Fruit fly (Drosophila melanogaster): ENCODE measurements around the gene Cyp28a5.

Gene Cyp28a5

DNA sequence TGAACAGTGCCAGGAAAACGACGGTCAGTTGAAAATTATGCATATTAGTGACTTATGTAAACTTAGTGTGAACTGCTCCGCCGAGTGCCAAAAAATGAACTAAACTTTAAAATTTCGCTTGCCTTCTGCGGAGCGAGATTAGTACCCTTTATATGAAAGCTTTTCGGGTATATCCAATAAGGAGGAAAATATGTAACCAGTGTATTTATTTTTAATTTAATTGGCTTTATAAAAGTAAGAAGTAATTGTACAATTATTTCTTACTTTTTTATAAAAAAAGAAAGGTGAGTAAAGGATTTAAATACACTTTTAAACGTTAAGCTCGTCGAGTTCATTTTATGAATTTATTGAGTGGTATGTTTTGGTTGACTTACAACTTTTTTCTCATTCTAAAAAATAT is 4.3 kb upstream of the Cyp28a5 start, which contains the start of gene He:
Gene He, minus strand, starts transcription at position 101 of the 400 bp plus-strand sequence.
- no peak for TF ChIP-seq Mrtf (GFP tag; IDR thresholded peaks at IDR 0.05)
- no peak for TF ChIP-seq CG8281 (tag; optimal IDR thresholded peaks at IDR 0.05)
- TF ChIP-seq Hsf (GFP tag; optimal IDR thresholded peaks at IDR 0.05), result no peak

DNA sequence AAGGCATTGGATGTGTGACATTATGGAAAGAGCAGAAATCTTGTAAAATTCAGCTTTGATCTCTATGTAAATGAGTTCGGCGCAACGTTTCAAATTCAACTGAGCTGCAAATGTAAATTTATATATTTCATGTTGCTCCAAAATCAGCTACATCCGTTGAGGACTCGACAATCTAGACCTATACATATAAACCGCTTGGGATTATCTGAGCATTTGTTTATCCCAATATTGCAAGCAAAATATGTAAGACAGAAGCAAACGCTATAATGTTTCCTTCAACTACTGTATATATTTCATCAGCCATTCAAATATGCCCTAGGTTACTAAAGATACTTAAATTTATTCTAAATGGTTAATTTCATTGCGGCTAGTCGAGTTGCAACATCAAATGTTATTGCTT is 433 bp upstream of the Cyp28a5 start, which contains the start of gene NimC1:
Gene NimC1, minus strand, starts transcription at position 101 of the 400 bp plus-strand sequence.
- TF ChIP-seq CG7839 (tag; optimal IDR thresholded peaks at IDR 0.05) (no peak), CG10209 (GFP tag; optimal IDR thresholded peaks at IDR 0.05) (no peak), sens (GFP tag) (peak; percentile 50), sd (tag; optimal IDR thresholded peaks at IDR 0.05) (no peak), GATAe (GFP tag; conservative IDR thresholded peaks at IDR 0.05) (no peak)

- no peak for TF ChIP-seq CG9797 (GFP tag; optimal IDR thresholded peaks at IDR 0.05)
- TF ChIP-seq Hr39 (optimal IDR thresholded peaks at IDR 0.05), result no peak
- no peak for TF ChIP-seq CG15479 (GFP tag; optimal IDR thresholded peaks at IDR 0.05)
- no peak for TF ChIP-seq Camta (GFP tag; optimal IDR thresholded peaks at IDR 0.05)
- TF ChIP-seq esg (GFP tag; conservative IDR thresholded peaks at IDR 0.05), result no peak
- TF ChIP-seq CG3163 (GFP tag; optimal IDR thresholded peaks at IDR 0.05), result no peak
- TF ChIP-seq Neu2 (GFP tag; optimal IDR thresholded peaks at IDR 0.05; ENCODE audit: borderline replicate concordance), result no peak
- TF ChIP-seq Hr51 (GFP tag; optimal IDR thresholded peaks at IDR 0.05), result no peak
- no peak for TF ChIP-seq fd96Cb (tag; optimal IDR thresholded peaks at IDR 0.05)
- TF ChIP-seq CG16813 (GFP tag; IDR thresholded peaks at IDR 0.05; ENCODE audit: partially characterized antibody), result no peak
- TF ChIP-seq hbn (GFP tag; IDR thresholded peaks at IDR 0.05; ENCODE audit: partially characterized antibody), result no peak
These were observed 2.7 kb downstream of the Cyp28a5 start, which contains the start of gene NimC2 for dm6 chr2L:13979826-13980225. Gene NimC2, plus strand, starts transcription at chr2L:13980126.

- TF ChIP-seq CG9932 (GFP tag; IDR thresholded peaks at IDR 0.05) (no peak), pros (GFP tag; optimal IDR thresholded peaks at IDR 0.05) (no peak), CG17912 (GFP tag; optimal IDR thresholded peaks at IDR 0.05) (no peak), bigmax (GFP tag; optimal IDR thresholded peaks at IDR 0.05) (no peak), Ets65A (GFP tag) (peak; percentile 92), Drgx (GFP tag; IDR thresholded peaks at IDR 0.05) (peak; percentile 68; the same call in 1 of the 2 replicates), CG30403 (GFP tag; optimal IDR thresholded peaks at IDR 0.05) (no peak), B-H1 (GFP tag; IDR thresholded peaks at IDR 0.05) (no peak), dimm (GFP tag; IDR thresholded peaks at IDR 0.05) (no peak), ro (GFP tag; IDR thresholded peaks at IDR 0.05) (no peak)
These were observed 21.9 kb downstream of the Cyp28a5 start for dm6 chr2L:13998952-13999351.

DNA sequence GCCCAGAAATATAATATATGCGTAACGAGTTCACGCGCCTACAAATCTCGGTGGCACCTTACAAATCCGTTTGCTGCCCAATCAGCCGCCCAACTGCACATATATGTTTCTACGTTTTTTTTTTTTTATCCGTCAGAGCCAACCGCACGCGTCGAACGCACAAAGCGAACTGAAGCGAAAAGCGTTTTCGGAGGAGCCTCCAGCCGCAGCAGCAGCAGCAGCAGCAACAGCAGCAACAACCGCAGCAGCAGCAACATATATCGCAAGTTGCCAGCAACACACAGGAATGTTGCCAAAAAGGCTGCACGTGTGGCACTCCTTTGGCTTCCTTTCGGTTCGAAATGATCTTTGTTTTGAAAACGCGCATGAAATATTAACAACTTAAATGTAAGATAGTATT is 24.0 kb downstream of the Cyp28a5 start, which contains the start of gene rk:
Gene rk, minus strand, starts transcription at position 171 of the 400 bp plus-strand sequence.
- TF ChIP-seq CG10431 (GFP tag; optimal IDR thresholded peaks at IDR 0.05), result no peak
- peak; percentile 95 for TF ChIP-seq CG11504 (tag; optimal IDR thresholded peaks at IDR 0.05)
- TF ChIP-seq CG9215 (GFP tag; IDR thresholded peaks at IDR 0.05), result peak; percentile 10; the same call in 1 of the 2 replicates

dm6 chr2L:14001887-14002286 is 24.8 kb downstream of the Cyp28a5 start:
- TF ChIP-seq CG11504 (tag; optimal IDR thresholded peaks at IDR 0.05) (peak; percentile 77), stc (GFP tag; IDR thresholded peaks at IDR 0.05) (no peak), CG10654 (GFP tag; optimal IDR thresholded peaks at IDR 0.05) (no peak), scrt (GFP tag; optimal IDR thresholded peaks at IDR 0.05) (peak; percentile 53), mam (GFP tag; optimal IDR thresholded peaks at IDR 0.05) (no peak), chinmo (GFP tag; IDR thresholded peaks at IDR 0.05; ENCODE audit: partially characterized antibody) (0 out of 4 replicates have a peak, but pooled peaks have one; percentile 13)
